Fruit fly (Drosophila melanogaster): ENCODE data around the gene CG43403.

DNA sequence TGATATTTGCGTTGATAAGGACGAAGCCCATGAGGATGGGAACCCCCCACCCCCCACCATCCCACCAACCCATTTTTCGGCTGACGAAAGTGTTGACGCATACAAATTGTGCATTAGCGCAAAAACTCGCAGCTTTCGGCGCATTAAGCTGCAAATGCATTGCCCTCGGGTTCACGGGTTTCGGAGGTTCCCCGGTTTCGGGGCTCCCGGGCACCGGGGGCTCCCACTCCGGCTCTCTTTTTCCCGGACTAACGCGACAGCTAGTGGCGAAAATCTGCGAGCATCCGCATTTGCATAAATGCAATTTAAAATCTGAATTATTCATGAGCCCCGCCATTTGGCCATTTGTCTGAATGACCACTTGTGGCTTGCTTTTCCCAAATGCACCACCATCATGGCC lies 7.5 kb downstream of the CG43403 start:
- TF ChIP-seq CTCF (optimal IDR thresholded peaks at IDR 0.05) (no peak), CG8478 (optimal IDR thresholded peaks at IDR 0.05) (no peak)
